Fruit fly (Drosophila melanogaster) whole organism, embryonic: ENCODE results near the gene loaf.
A peak's percentile ranks its signal among the peaks of the same experiment; 100 is the strongest.

Source experiments
- Asciz ChIP-seq: fragments of 200-800 bp; sonication (Bioruptor generic); optimal IDR thresholded peaks from 2 replicates; lab custom pipeline; 2017; ENCODE audit warnings: missing biosample characterization, mild to moderate bottlenecking, missing genetic modification characterization, missing genetic modification reagents
- BEAF-32 ChIP-seq: fragments of 200-800 bp; sonication (Bioruptor generic); optimal IDR thresholded peaks from 3 replicates; lab custom pipeline; 2017; ENCODE audit warnings: missing biosample characterization, missing genetic modification characterization, mild to moderate bottlenecking, moderate library complexity, missing genetic modification reagents
- CG10267 ChIP-seq: fragments of 200-800 bp; sonication (Bioruptor generic); optimal IDR thresholded peaks from 2 replicates; lab custom pipeline; 2018; ENCODE audit warnings: missing biosample characterization, mild to moderate bottlenecking, missing genetic modification characterization, moderate library complexity
- CG13287 ChIP-seq: fragments of 200-800 bp; sonication (Bioruptor generic); IDR thresholded peaks from 2 replicates; pipeline ENCODE4 v1.3.6; 2022; ENCODE audit warnings: missing biosample characterization, missing genetic modification characterization; ENCODE audit not compliant: partially characterized antibody
- CG13775 ChIP-seq: fragments of 200-800 bp; sonication (Bioruptor generic); optimal IDR thresholded peaks from 3 replicates; lab custom pipeline; 2017; ENCODE audit warnings: missing biosample characterization, mild to moderate bottlenecking, missing genetic modification characterization
- CG18599 ChIP-seq: fragments of 200-800 bp; sonication (Bioruptor generic); optimal IDR thresholded peaks from 3 replicates; lab custom pipeline; 2017; ENCODE audit warnings: missing biosample characterization, missing genetic modification characterization, mild to moderate bottlenecking, moderate library complexity, missing genetic modification reagents
- CG2199 ChIP-seq: fragments of 200-800 bp; sonication (Bioruptor generic); IDR thresholded peaks from 3 replicates; pipeline ENCODE4 v1.3.6; 2022; ENCODE audit warnings: missing biosample characterization, missing genetic modification characterization
- CG2202 ChIP-seq: fragments of 200-800 bp; sonication (Bioruptor generic); optimal IDR thresholded peaks from 2 replicates; lab custom pipeline; 2018; ENCODE audit warnings: missing biosample characterization, mild to moderate bottlenecking, missing genetic modification characterization
- CG30020 ChIP-seq: fragments of 200-800 bp; optimal IDR thresholded peaks from 2 replicates; lab custom pipeline; 2019; ENCODE audit warnings: missing biosample characterization, mild to moderate bottlenecking, missing genetic modification characterization, moderate library complexity
- CG34224 ChIP-seq: fragments of 200-800 bp; sonication (Bioruptor generic); IDR thresholded peaks from 3 replicates; pipeline ENCODE4 v1.3.6; 2022; ENCODE audit warnings: missing biosample characterization, missing genetic modification characterization; ENCODE audit not compliant: partially characterized antibody
- CG3995 ChIP-seq: fragments of 200-800 bp; sonication (Bioruptor generic); optimal IDR thresholded peaks from 3 replicates; lab custom pipeline; 2016; ENCODE audit warnings: missing biosample characterization, missing genetic modification characterization
- CG42726 ChIP-seq: fragments of 200-800 bp; sonication (Bioruptor generic); IDR thresholded peaks from 2 replicates; pipeline ENCODE4 v1.3.6; 2022; ENCODE audit warnings: missing biosample characterization, missing genetic modification characterization; ENCODE audit not compliant: partially characterized antibody
- CG4617 ChIP-seq: fragments of 200-800 bp; sonication (Bioruptor generic); optimal IDR thresholded peaks from 3 replicates; lab custom pipeline; 2016; ENCODE audit warnings: missing biosample characterization, missing genetic modification characterization, borderline replicate concordance
- CG6791 ChIP-seq: fragments of 200-800 bp; sonication (Bioruptor generic); IDR thresholded peaks from 3 replicates; pipeline ENCODE4 v1.3.6; 2022; ENCODE audit warnings: missing biosample characterization, missing genetic modification characterization; ENCODE audit not compliant: partially characterized antibody
- CG7928 ChIP-seq: fragments of 200-800 bp; sonication (Bioruptor generic); optimal IDR thresholded peaks from 2 replicates; lab custom pipeline; 2017; ENCODE audit warnings: missing biosample characterization, mild to moderate bottlenecking, missing genetic modification characterization
- CG7963 ChIP-seq: fragments of 200-800 bp; sonication (Bioruptor generic); IDR thresholded peaks from 3 replicates; pipeline ENCODE4 v1.3.6; 2022; ENCODE audit warnings: missing biosample characterization, missing genetic modification characterization; ENCODE audit not compliant: partially characterized antibody
- CG8388 ChIP-seq: fragments of 200-800 bp; sonication (Bioruptor generic); optimal IDR thresholded peaks from 2 replicates; lab custom pipeline; 2019; ENCODE audit warnings: missing biosample characterization, mild to moderate bottlenecking, missing genetic modification characterization, moderate library complexity
- CHES-1-like ChIP-seq: fragments of 200-800 bp; sonication (Bioruptor generic); optimal IDR thresholded peaks from 2 replicates; lab custom pipeline; 2016; ENCODE audit warnings: missing biosample characterization, missing genetic modification characterization
- CTCF ChIP-seq: fragments of 200-800 bp; sonication (Bioruptor generic); optimal IDR thresholded peaks from 2 replicates; lab custom pipeline; 2017; ENCODE audit warnings: missing biosample characterization, mild to moderate bottlenecking, missing genetic modification characterization, moderate library complexity
- Camta ChIP-seq: fragments of 200-800 bp; sonication (Bioruptor generic); optimal IDR thresholded peaks from 2 replicates; lab custom pipeline; 2016; ENCODE audit warnings: missing biosample characterization, missing genetic modification characterization
- D ChIP-seq, 2 experiments: fragments of 200-800 bp in 1 of 2; fragments of >200 bp in 1 of 2; sonication (Bioruptor generic) in 1 of 2; optimal IDR thresholded peaks; 2 replicates in 1 of 2; 3 replicates in 1 of 2; lab custom pipeline; 2017; ENCODE audit warnings: mild to moderate bottlenecking in 1 of 2, missing biosample characterization in 1 of 2, missing genetic modification characterization in 1 of 2, missing genetic modification reagents in 1 of 2
- Dip2 ChIP-seq: fragments of 200-800 bp; sonication (Bioruptor generic); IDR thresholded peaks from 2 replicates; pipeline ENCODE4 v1.3.6; 2022; ENCODE audit warnings: missing biosample characterization, missing genetic modification characterization
- Ets65A ChIP-seq: fragments of 200-800 bp; sonication (Bioruptor generic); peaks from one replicate; lab custom pipeline; 2016; ENCODE audit warnings: missing biosample characterization, missing genetic modification characterization
- Ets97D ChIP-seq: fragments of 200-800 bp; sonication (Bioruptor generic); optimal IDR thresholded peaks from 3 replicates; lab custom pipeline; 2016; ENCODE audit warnings: missing biosample characterization, missing genetic modification characterization
- HmgZ ChIP-seq: fragments of 200-800 bp; sonication (Bioruptor generic); optimal IDR thresholded peaks from 2 replicates; lab custom pipeline; 2018; ENCODE audit warnings: missing biosample characterization, mild to moderate bottlenecking, missing genetic modification characterization
- Ravus ChIP-seq: fragments of 200-800 bp; sonication (Bioruptor generic); IDR thresholded peaks from 2 replicates; pipeline ENCODE4 v1.3.6; 2022; ENCODE audit warnings: missing biosample characterization, missing genetic modification characterization
- Sin3A ChIP-seq: fragments of >200 bp; optimal IDR thresholded peaks from 2 replicates; lab custom pipeline; 2018
- Sry-δ ChIP-seq: fragments of 200-800 bp; sonication (Bioruptor generic); optimal IDR thresholded peaks from 2 replicates; lab custom pipeline; 2016; ENCODE audit warnings: missing biosample characterization, missing genetic modification characterization
- amos ChIP-seq: fragments of 200-800 bp; sonication (Bioruptor generic); IDR thresholded peaks from 2 replicates; pipeline ENCODE4 v1.3.6; 2022; ENCODE audit warnings: missing biosample characterization, missing genetic modification characterization; ENCODE audit not compliant: partially characterized antibody
- bbx ChIP-seq: fragments of 200-800 bp; sonication (Bioruptor generic); IDR thresholded peaks from 2 replicates; pipeline ENCODE4 v1.3.6; 2022; ENCODE audit warnings: missing biosample characterization, missing genetic modification characterization; ENCODE audit not compliant: partially characterized antibody
- bigmax ChIP-seq: fragments of 200-800 bp; sonication (Bioruptor generic); optimal IDR thresholded peaks from 2 replicates; lab custom pipeline; 2018; ENCODE audit warnings: missing biosample characterization, mild to moderate bottlenecking, missing genetic modification characterization
- corto ChIP-seq: fragments of 200-800 bp; sonication (Bioruptor generic); optimal IDR thresholded peaks from 2 replicates; lab custom pipeline; 2016; ENCODE audit warnings: missing biosample characterization, mild to moderate bottlenecking, missing genetic modification characterization, moderate library complexity
- crc ChIP-seq: fragments of 200-800 bp; sonication (Bioruptor generic); optimal IDR thresholded peaks from 2 replicates; lab custom pipeline; 2016; ENCODE audit warnings: missing biosample characterization, missing genetic modification characterization
- crp ChIP-seq, 2 experiments: fragments of 200-800 bp; sonication (Bioruptor generic); optimal IDR thresholded peaks; 2 replicates in 1 of 2; 3 replicates in 1 of 2; lab custom pipeline; 2017; ENCODE audit warnings: missing biosample characterization in 2 of 2, missing genetic modification characterization in 2 of 2, mild to moderate bottlenecking in 1 of 2, moderate library complexity in 1 of 2
- en ChIP-seq: fragments of 200-800 bp; sonication (Bioruptor generic); optimal IDR thresholded peaks from 2 replicates; lab custom pipeline; 2016; ENCODE audit warnings: missing biosample characterization, missing genetic modification characterization
- hbn ChIP-seq: fragments of 200-800 bp; sonication (Bioruptor generic); IDR thresholded peaks from 2 replicates; pipeline ENCODE4 v1.3.6; 2022; ENCODE audit warnings: missing biosample characterization, missing genetic modification characterization; ENCODE audit not compliant: partially characterized antibody
- her ChIP-seq: fragments of 200-800 bp; sonication (Bioruptor generic); optimal IDR thresholded peaks from 2 replicates; lab custom pipeline; 2016; ENCODE audit warnings: missing biosample characterization, missing genetic modification characterization
- inv ChIP-seq: fragments of 200-800 bp; sonication (Bioruptor generic); IDR thresholded peaks from 2 replicates; pipeline ENCODE4 v1.3.6; 2022; ENCODE audit warnings: missing biosample characterization, missing genetic modification characterization; ENCODE audit not compliant: partially characterized antibody
- kah ChIP-seq: fragments of 200-800 bp; sonication (Bioruptor generic); optimal IDR thresholded peaks from 2 replicates; lab custom pipeline; 2018; ENCODE audit warnings: missing biosample characterization, mild to moderate bottlenecking, missing genetic modification characterization
- mam ChIP-seq: fragments of 200-800 bp; sonication (Bioruptor generic); optimal IDR thresholded peaks from 3 replicates; lab custom pipeline; 2016; ENCODE audit warnings: missing biosample characterization, missing genetic modification characterization
- pita ChIP-seq: fragments of 200-800 bp; sonication (Bioruptor generic); optimal IDR thresholded peaks from 2 replicates; lab custom pipeline; 2017; ENCODE audit warnings: missing biosample characterization, mild to moderate bottlenecking, missing genetic modification characterization
- seq ChIP-seq: fragments of 200-800 bp; sonication (Bioruptor generic); IDR thresholded peaks from 2 replicates; pipeline ENCODE4 v1.3.6; 2022; ENCODE audit warnings: missing biosample characterization, missing genetic modification characterization
- slbo ChIP-seq: fragments of 200-800 bp; sonication (Bioruptor generic); IDR thresholded peaks from 2 replicates; pipeline ENCODE4 v1.3.6; 2022; ENCODE audit warnings: missing biosample characterization, missing genetic modification characterization
- slp2 ChIP-seq: fragments of 200-800 bp; sonication (Bioruptor generic); optimal IDR thresholded peaks from 2 replicates; lab custom pipeline; 2016; ENCODE audit warnings: missing biosample characterization, missing genetic modification characterization
- sob ChIP-seq: fragments of 200-800 bp; sonication (Bioruptor generic); IDR thresholded peaks from 2 replicates; pipeline ENCODE4 v1.3.6; 2022; ENCODE audit warnings: missing biosample characterization, missing genetic modification characterization
- tup ChIP-seq: fragments of 200-800 bp; sonication (Bioruptor generic); optimal IDR thresholded peaks from 2 replicates; lab custom pipeline; 2016; ENCODE audit warnings: missing biosample characterization, mild to moderate bottlenecking, missing genetic modification characterization, moderate library complexity
- unc-4 ChIP-seq: fragments of 200-800 bp; sonication (Bioruptor generic); IDR thresholded peaks from 2 replicates; pipeline ENCODE4 v1.3.6; 2022; ENCODE audit warnings: missing biosample characterization, missing genetic modification characterization; ENCODE audit not compliant: partially characterized antibody
- usp ChIP-seq: fragments of >200 bp; optimal IDR thresholded peaks from 2 replicates; lab custom pipeline; 2017; ENCODE audit warnings: missing biosample characterization, missing genetic modification characterization
- zen2 ChIP-seq: fragments of 200-800 bp; sonication (Bioruptor generic); IDR thresholded peaks from 3 replicates; pipeline ENCODE4 v1.3.6; 2022; ENCODE audit warnings: missing biosample characterization, missing genetic modification characterization; ENCODE audit not compliant: partially characterized antibody

The loaf gene

dm6 chr3L:11789773-11790172, 23.8 kb upstream of the loaf start, which contains the start of gene Pi3K68D:
Gene Pi3K68D (minus strand): TSS chr3L:11790013.
- peak; percentile 92 for TF ChIP-seq unc-4 (GFP tag; lab: Robert Waterston, UW)
- peak; percentile 81 for TF ChIP-seq pita (GFP tag; lab: Kevin White, UChicago)
- TF ChIP-seq CG42726, result peak; percentile 97
- no peak; the same call in 1 of the 2 replicates for TF ChIP-seq slbo (GFP tag; lab: Robert Waterston, UW)
- TF ChIP-seq inv (GFP tag; lab: Robert Waterston, UW), result peak; percentile 92
- no peak for TF ChIP-seq Dip2 (GFP tag; lab: Robert Waterston, UW)
- no peak for TF ChIP-seq CG2199 (GFP tag; lab: Robert Waterston, UW)
- peak; percentile 7 for TF ChIP-seq CG8388 (GFP tag; lab: Kevin White, UChicago)
- peak; percentile 99 for TF ChIP-seq Sry-δ (GFP tag; lab: Kevin White, UChicago)
- TF ChIP-seq CG13287 (GFP tag; lab: Robert Waterston, UW), result peak; percentile 95
- 0 out of 2 replicates have a peak, but pooled peaks have one; percentile 16 for TF ChIP-seq sob (GFP tag; lab: Robert Waterston, UW)
- TF ChIP-seq bigmax (GFP tag; lab: Kevin White, UChicago), result peak; percentile 19
- peak; percentile 95 for TF ChIP-seq CG34224
- TF ChIP-seq crc (GFP tag; lab: Kevin White, UChicago), result peak; percentile 15
- TF ChIP-seq Ravus, result no peak
- TF ChIP-seq en (GFP tag; lab: Kevin White, UChicago), result no peak
- no peak for TF ChIP-seq CG2202 (tag; lab: Kevin White, UChicago)
- peak; percentile 43 for TF ChIP-seq CHES-1-like (GFP tag; lab: Kevin White, UChicago)
- peak; percentile 71 for TF ChIP-seq CG3995 (GFP tag; lab: Kevin White, UChicago)
- no peak for TF ChIP-seq CG18599
- peak; percentile 98 for TF ChIP-seq amos
- no peak for TF ChIP-seq Asciz (GFP tag; lab: Kevin White, UChicago)
- TF ChIP-seq tup (GFP tag; lab: Kevin White, UChicago), result no peak
- no peak for TF ChIP-seq kah
- TF ChIP-seq CG13775, result no peak
- peak; percentile 12 for TF ChIP-seq Sin3A (lab: Kevin White, UChicago)
- TF ChIP-seq usp, result no peak
- peak; percentile 21 for TF ChIP-seq mam (GFP tag; lab: Kevin White, UChicago)
- TF ChIP-seq her, result peak; percentile 21
- peak in 1 of 2 experiments; percentile 65 for TF ChIP-seq crp (GFP tag; optimal IDR thresholded peaks at IDR 0.05; lab: Kevin White, UChicago)
- TF ChIP-seq HmgZ (tag; lab: Kevin White, UChicago), result peak; percentile 80
- TF ChIP-seq BEAF-32 (GFP tag; lab: Kevin White, UChicago), result peak; percentile 97
- TF ChIP-seq CG7963 (GFP tag; lab: Robert Waterston, UW), result peak; percentile 86
- TF ChIP-seq D (optimal IDR thresholded peaks at IDR 0.05; lab: Kevin White, UChicago), result no peak
- TF ChIP-seq D (GFP tag; optimal IDR thresholded peaks at IDR 0.05; lab: Kevin White, UChicago), result no peak
- peak; percentile 70 for TF ChIP-seq CTCF (GFP tag; lab: Kevin White, UChicago)
- TF ChIP-seq seq (GFP tag; lab: Robert Waterston, UW), result no peak
- peak; percentile 6 for TF ChIP-seq CG7928 (GFP tag; lab: Kevin White, UChicago)
- peak; percentile 16 for TF ChIP-seq Ets65A (GFP tag; lab: Kevin White, UChicago)
- TF ChIP-seq corto, result no peak
- peak; percentile 89 for TF ChIP-seq hbn
- TF ChIP-seq CG30020 (tag; lab: Kevin White, UChicago), result peak; percentile 12
- peak; percentile 94 for TF ChIP-seq CG6791 (GFP tag; lab: Robert Waterston, UW)
- peak; percentile 83 for TF ChIP-seq Ets97D (GFP tag; lab: Kevin White, UChicago)
- TF ChIP-seq Camta (GFP tag; lab: Kevin White, UChicago), result no peak
- TF ChIP-seq CG4617 (GFP tag; lab: Kevin White, UChicago), result peak; percentile 92
- TF ChIP-seq bbx (GFP tag; lab: Robert Waterston, UW), result peak; percentile 96
- peak; percentile 85 for TF ChIP-seq zen2
- peak; percentile 2 for TF ChIP-seq slp2 (GFP tag; lab: Kevin White, UChicago)
- peak; percentile 59 for TF ChIP-seq CG10267 (tag; lab: Kevin White, UChicago)
